Fruit fly (Drosophila melanogaster): Measurements from ENCODE around the gene Syx17.

The Syx17 gene

DNA sequence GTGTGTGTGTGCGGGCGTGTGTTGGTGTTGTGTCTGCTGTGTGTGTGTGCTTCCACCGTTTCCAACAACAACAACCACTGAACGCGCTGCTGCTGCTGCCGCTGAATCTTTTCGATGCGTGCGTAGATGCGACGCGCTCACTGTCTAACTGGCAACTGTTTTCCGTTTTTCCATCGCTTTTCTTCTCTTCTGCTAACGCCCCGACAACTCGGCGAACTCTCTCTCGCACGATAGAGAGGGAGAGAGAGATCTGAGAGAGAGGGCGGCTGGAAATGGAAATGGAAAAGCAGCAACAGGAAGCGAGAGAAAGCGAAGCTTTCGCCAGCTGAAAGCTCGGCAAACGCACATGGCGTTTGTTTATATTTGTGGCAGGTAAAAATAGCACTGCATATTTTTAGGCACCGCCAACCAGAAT lies 23.0 kb upstream of the Syx17 start, which contains the start of gene DopEcR (continued):
- no peak for TF ChIP-seq Hr78 (GFP tag; optimal IDR thresholded peaks at IDR 0.05)
- TF ChIP-seq esg (GFP tag; conservative IDR thresholded peaks at IDR 0.05): no peak
- peak; percentile 22; the same call in 1 of the 2 replicates for TF ChIP-seq stc (GFP tag; IDR thresholded peaks at IDR 0.05)
- TF ChIP-seq Rx (GFP tag; IDR thresholded peaks at IDR 0.05): no peak
- no peak for TF ChIP-seq hkb (optimal IDR thresholded peaks at IDR 0.05)
- TF ChIP-seq hkb (GFP tag; IDR thresholded peaks at IDR 0.05): peak; percentile 52
- TF ChIP-seq CG3281 (GFP tag; optimal IDR thresholded peaks at IDR 0.05): no peak
- no peak for TF ChIP-seq CG31365 (tag; optimal IDR thresholded peaks at IDR 0.05)
- TF ChIP-seq grn (GFP tag; optimal IDR thresholded peaks at IDR 0.05): no peak
- TF ChIP-seq cad (GFP tag; optimal IDR thresholded peaks at IDR 0.05): no peak
- peak; percentile 8 for TF ChIP-seq mirr (GFP tag; optimal IDR thresholded peaks at IDR 0.05)
- 0 out of 3 replicates have a peak, but pooled peaks have one; percentile 50 for TF ChIP-seq ken (GFP tag; IDR thresholded peaks at IDR 0.05)
- peak; percentile 3 for TF ChIP-seq CG6254 (GFP tag; optimal IDR thresholded peaks at IDR 0.05)
- TF ChIP-seq CG8388 (GFP tag; optimal IDR thresholded peaks at IDR 0.05): peak; percentile 50
- no peak for TF ChIP-seq TFAM (GFP tag; optimal IDR thresholded peaks at IDR 0.05)
- no peak; the same call in 2 of the 3 replicates for TF ChIP-seq Aef1 (GFP tag; IDR thresholded peaks at IDR 0.05)
- TF ChIP-seq CG1233 (GFP tag; optimal IDR thresholded peaks at IDR 0.05): no peak
- no peak for TF ChIP-seq CG10321 (GFP tag; IDR thresholded peaks at IDR 0.05)
- no peak; the same call in 1 of the 2 replicates for TF ChIP-seq CG31441 (GFP tag; IDR thresholded peaks at IDR 0.05)
- TF ChIP-seq CG9817 (tag; optimal IDR thresholded peaks at IDR 0.05): no peak
- TF ChIP-seq CG43689 (GFP tag; IDR thresholded peaks at IDR 0.05): no peak
- no peak for TF ChIP-seq ftz-f1 (GFP tag; optimal IDR thresholded peaks at IDR 0.05)
- no peak for TF ChIP-seq CG8478 (optimal IDR thresholded peaks at IDR 0.05)
- no peak for TF ChIP-seq croc (GFP tag; conservative IDR thresholded peaks at IDR 0.05)
- no peak for TF ChIP-seq tin (GFP tag; optimal IDR thresholded peaks at IDR 0.05)
- TF ChIP-seq CG7839 (tag; optimal IDR thresholded peaks at IDR 0.05): no peak
- no peak for TF ChIP-seq unc-4 (GFP tag; IDR thresholded peaks at IDR 0.05; ENCODE audit: partially characterized antibody)
- TF ChIP-seq CG10274 (GFP tag; optimal IDR thresholded peaks at IDR 0.05): no peak
- TF ChIP-seq sens (GFP tag): no peak
- no peak for TF ChIP-seq Doc3 (GFP tag; IDR thresholded peaks at IDR 0.05; ENCODE audit: partially characterized antibody)
- TF ChIP-seq lov (optimal IDR thresholded peaks at IDR 0.05): no peak
- TF ChIP-seq lov (GFP tag; IDR thresholded peaks at IDR 0.05): 0 out of 3 replicates have a peak, but pooled peaks have one; percentile 25
- no peak for TF ChIP-seq abd-A (tag; optimal IDR thresholded peaks at IDR 0.05)
- no peak for TF ChIP-seq mam (GFP tag; optimal IDR thresholded peaks at IDR 0.05)
- no peak for TF ChIP-seq CG5953 (GFP tag; IDR thresholded peaks at IDR 0.05)
- TF ChIP-seq CG4854 (GFP tag; optimal IDR thresholded peaks at IDR 0.05): no peak
- peak; percentile 24 for TF ChIP-seq CG10431 (GFP tag; optimal IDR thresholded peaks at IDR 0.05)
- TF ChIP-seq CG8765 (GFP tag; IDR thresholded peaks at IDR 0.05): no peak
- TF ChIP-seq CG5180 (GFP tag; optimal IDR thresholded peaks at IDR 0.05): peak; percentile 48
- TF ChIP-seq prd (optimal IDR thresholded peaks at IDR 0.05): no peak
- no peak for TF ChIP-seq prd (GFP tag; IDR thresholded peaks at IDR 0.05)
- no peak for TF ChIP-seq Neu2 (GFP tag; optimal IDR thresholded peaks at IDR 0.05; ENCODE audit: borderline replicate concordance)
- no peak for TF ChIP-seq aop (GFP tag; IDR thresholded peaks at IDR 0.05)
- TF ChIP-seq CG2199 (GFP tag; IDR thresholded peaks at IDR 0.05): no peak
- TF ChIP-seq CG13424 (tag; optimal IDR thresholded peaks at IDR 0.05): no peak
- TF ChIP-seq CG10366 (GFP tag; IDR thresholded peaks at IDR 0.05): no peak
- no peak for TF ChIP-seq toy (GFP tag; IDR thresholded peaks at IDR 0.05)
- no peak for TF ChIP-seq CG13775 (GFP tag; optimal IDR thresholded peaks at IDR 0.05)
- TF ChIP-seq CG6791 (GFP tag; IDR thresholded peaks at IDR 0.05; ENCODE audit: partially characterized antibody): no peak
- no peak for TF ChIP-seq Dbx (GFP tag; IDR thresholded peaks at IDR 0.05)
- TF ChIP-seq CG5245 (GFP tag; optimal IDR thresholded peaks at IDR 0.05): no peak
- no peak for TF ChIP-seq Myb (GFP tag; optimal IDR thresholded peaks at IDR 0.05)
- TF ChIP-seq Ada2b (GFP tag; IDR thresholded peaks at IDR 0.05): no peak
